Worm (Caenorhabditis elegans) whole organism, mixed stage, embryonic: Measurements from ENCODE around the gene W01A11.1.

Experiments
- blmp-1 ChIP-seq: fragments of 150-350 bp; optimal IDR thresholded peaks from 2 replicates; lab custom pipeline; 2014; ENCODE audit warnings: missing biosample characterization, missing genetic modification characterization
- elt-1 ChIP-seq: sonication (generic microtip); optimal IDR thresholded peaks from 2 replicates; lab custom pipeline; 2017; ENCODE audit warnings: missing genetic modification characterization, mild to moderate bottlenecking, missing compliant biosample characterization, antibody characterized with exemption, moderate library complexity, borderline replicate concordance; ENCODE audit not compliant: insufficient read depth
- elt-3 ChIP-seq: fragments of 150-350 bp; optimal IDR thresholded peaks from 2 replicates; lab custom pipeline; 2014; ENCODE audit warnings: missing biosample characterization, missing genetic modification characterization
- lsy-2 ChIP-seq: fragments of 150-350 bp; optimal IDR thresholded peaks from 2 replicates; lab custom pipeline; 2014; ENCODE audit warnings: missing biosample characterization, missing genetic modification characterization
- mab-5 ChIP-seq: fragments of 150-350 bp; optimal IDR thresholded peaks from 2 replicates; lab custom pipeline; 2014; ENCODE audit warnings: missing biosample characterization, missing genetic modification characterization
- nhr-2 ChIP-seq: fragments of 150-350 bp; optimal IDR thresholded peaks from 2 replicates; lab custom pipeline; 2014; ENCODE audit warnings: missing biosample characterization, missing genetic modification characterization
- nhr-237 ChIP-seq: fragments of 150-350 bp; optimal IDR thresholded peaks from 2 replicates; lab custom pipeline; 2014; ENCODE audit warnings: missing biosample characterization, missing genetic modification characterization
- sem-2 ChIP-seq: fragments of 200-800 bp; sonication (Bioruptor generic); optimal IDR thresholded peaks from 2 replicates; lab custom pipeline; 2018; ENCODE audit warnings: mild to moderate bottlenecking, missing genetic modification characterization, missing compliant biosample characterization
- snpc-4 ChIP-seq: fragments of 150-350 bp; optimal IDR thresholded peaks from 2 replicates; lab custom pipeline; 2014; ENCODE audit warnings: missing biosample characterization, missing genetic modification characterization
- unc-120 ChIP-seq: sonication (generic microtip); optimal IDR thresholded peaks from 2 replicates; lab custom pipeline; 2017; ENCODE audit warnings: missing genetic modification characterization, missing compliant biosample characterization; ENCODE audit not compliant: poor library complexity, severe bottlenecking
- unc-39 ChIP-seq: fragments of 150-350 bp; optimal IDR thresholded peaks from 2 replicates; lab custom pipeline; 2014; ENCODE audit warnings: missing biosample characterization, missing genetic modification characterization
- unc-62 ChIP-seq: fragments of 150-350 bp; optimal IDR thresholded peaks from 2 replicates; lab custom pipeline; 2014; ENCODE audit warnings: missing biosample characterization, missing genetic modification reagents, missing genetic modification characterization
- ztf-11 ChIP-seq: fragments of 150-350 bp; optimal IDR thresholded peaks from 2 replicates; lab custom pipeline; 2014; ENCODE audit warnings: missing biosample characterization, missing genetic modification characterization

- no peak for TF ChIP-seq elt-3 (tag; lab: Kevin White, UChicago)
- TF ChIP-seq nhr-237 (tag; lab: Kevin White, UChicago): no peak
- TF ChIP-seq mab-5 (tag; lab: Kevin White, UChicago): no peak
- TF ChIP-seq blmp-1 (tag; lab: Kevin White, UChicago): no peak
- TF ChIP-seq ztf-11 (tag; lab: Kevin White, UChicago): no peak
- TF ChIP-seq lsy-2 (tag; lab: Kevin White, UChicago): no peak
- TF ChIP-seq elt-1 (tag; lab: Kevin White, UChicago): no peak
- no peak for TF ChIP-seq unc-62
- no peak for TF ChIP-seq nhr-2 (tag; lab: Kevin White, UChicago)
- no peak for TF ChIP-seq unc-120
- TF ChIP-seq sem-2 (GFP tag; lab: Kevin White, UChicago): no peak
- TF ChIP-seq unc-39 (tag; lab: Kevin White, UChicago): no peak
- TF ChIP-seq snpc-4 (tag; lab: Kevin White, UChicago): no peak
These were observed 10.2 kb upstream of the W01A11.1 start, which contains the start of gene lec-10 for ce11 chrV:6488849-6489248.
